Fruit fly (Drosophila melanogaster) whole organism, embryonic: Measurements from ENCODE around the gene Syx13.

ENCODE experiments used
- Abd-B ChIP-seq: fragments of 200-800 bp; sonication (Bioruptor generic); optimal IDR thresholded peaks from 2 replicates; lab custom pipeline; 2018; ENCODE audit warnings: missing biosample characterization, mild to moderate bottlenecking, missing genetic modification characterization, moderate library complexity
- Bteb2 ChIP-seq: fragments of 200-800 bp; sonication (Bioruptor generic); optimal IDR thresholded peaks from 2 replicates; lab custom pipeline; 2016; ENCODE audit warnings: missing biosample characterization, missing genetic modification characterization
- CG1024 ChIP-seq: fragments of 200-800 bp; sonication (Bioruptor generic); IDR thresholded peaks from 2 replicates; pipeline ENCODE4 v1.3.6; 2022; ENCODE audit warnings: missing biosample characterization, missing genetic modification characterization
- CG10979 ChIP-seq: fragments of 200-800 bp; sonication (Bioruptor generic); optimal IDR thresholded peaks from 2 replicates; lab custom pipeline; 2018; ENCODE audit warnings: missing biosample characterization, mild to moderate bottlenecking, missing genetic modification characterization, moderate library complexity
- CG11093 ChIP-seq: fragments of 200-800 bp; sonication (Bioruptor generic); IDR thresholded peaks from 3 replicates; pipeline ENCODE4 v1.3.6; 2022; ENCODE audit warnings: missing biosample characterization, missing genetic modification characterization
- CG11560 ChIP-seq: fragments of 200-800 bp; sonication (Bioruptor generic); IDR thresholded peaks from 3 replicates; pipeline ENCODE4 v1.3.6; 2022; ENCODE audit warnings: missing biosample characterization, missing genetic modification characterization
- CG11696 ChIP-seq: fragments of 200-800 bp; sonication (Bioruptor generic); IDR thresholded peaks from 2 replicates; pipeline ENCODE4 v1.3.6; 2022; ENCODE audit warnings: missing biosample characterization, missing genetic modification characterization
- CG14667 ChIP-seq: fragments of 200-800 bp; sonication (Bioruptor generic); IDR thresholded peaks from 2 replicates; pipeline ENCODE4 v1.3.6; 2022; ENCODE audit warnings: missing biosample characterization, missing genetic modification characterization
- CG14965 ChIP-seq: fragments of 200-800 bp; sonication (Bioruptor generic); optimal IDR thresholded peaks from 2 replicates; lab custom pipeline; 2016; ENCODE audit warnings: missing biosample characterization, missing genetic modification characterization, borderline replicate concordance
- CG15479 ChIP-seq: fragments of 200-800 bp; sonication (Bioruptor generic); optimal IDR thresholded peaks from 3 replicates; lab custom pipeline; 2019; ENCODE audit warnings: missing biosample characterization, mild to moderate bottlenecking, missing genetic modification characterization, moderate library complexity
- CG17385 ChIP-seq: fragments of 200-800 bp; sonication (Bioruptor generic); optimal IDR thresholded peaks from 3 replicates; lab custom pipeline; 2018; ENCODE audit warnings: missing biosample characterization, mild to moderate bottlenecking, missing genetic modification characterization
- CG17802 ChIP-seq: fragments of 200-800 bp; sonication (Bioruptor generic); optimal IDR thresholded peaks from 2 replicates; lab custom pipeline; 2018; ENCODE audit warnings: missing biosample characterization, mild to moderate bottlenecking, missing genetic modification characterization, moderate library complexity
- CG30020 ChIP-seq: fragments of 200-800 bp; optimal IDR thresholded peaks from 2 replicates; lab custom pipeline; 2019; ENCODE audit warnings: missing biosample characterization, mild to moderate bottlenecking, missing genetic modification characterization, moderate library complexity
- CG3163 ChIP-seq: fragments of 200-800 bp; sonication (Bioruptor generic); optimal IDR thresholded peaks from 3 replicates; lab custom pipeline; 2016; ENCODE audit warnings: missing biosample characterization, missing genetic modification characterization
- CG34224 ChIP-seq: fragments of 200-800 bp; sonication (Bioruptor generic); IDR thresholded peaks from 3 replicates; pipeline ENCODE4 v1.3.6; 2022; ENCODE audit warnings: missing biosample characterization, missing genetic modification characterization; ENCODE audit not compliant: partially characterized antibody
- CG34376 ChIP-seq: fragments of 200-800 bp; sonication (Bioruptor generic); optimal IDR thresholded peaks from 2 replicates; lab custom pipeline; 2018; ENCODE audit warnings: missing biosample characterization, mild to moderate bottlenecking, missing genetic modification characterization
- CG4282 ChIP-seq: fragments of 200-800 bp; sonication (Bioruptor generic); optimal IDR thresholded peaks from 2 replicates; lab custom pipeline; 2016; ENCODE audit warnings: missing biosample characterization, missing genetic modification characterization
- CG7556 ChIP-seq: fragments of 200-800 bp; sonication (Bioruptor generic); optimal IDR thresholded peaks from 2 replicates; lab custom pipeline; 2017; ENCODE audit warnings: missing biosample characterization, mild to moderate bottlenecking, missing genetic modification characterization
- CG7839 ChIP-seq: fragments of 200-800 bp; sonication (Bioruptor generic); optimal IDR thresholded peaks from 3 replicates; lab custom pipeline; 2018; ENCODE audit warnings: missing biosample characterization, mild to moderate bottlenecking, missing genetic modification characterization, moderate library complexity
- CG8944 ChIP-seq: fragments of 200-800 bp; sonication (Bioruptor generic); optimal IDR thresholded peaks from 3 replicates; lab custom pipeline; 2016; ENCODE audit warnings: missing biosample characterization, missing genetic modification characterization
- CG9437 ChIP-seq: fragments of 200-800 bp; sonication (Bioruptor generic); optimal IDR thresholded peaks from 2 replicates; lab custom pipeline; 2018; ENCODE audit warnings: missing biosample characterization, mild to moderate bottlenecking, missing genetic modification characterization
- CG9727 ChIP-seq: fragments of 200-800 bp; sonication (Bioruptor generic); optimal IDR thresholded peaks from 3 replicates; lab custom pipeline; 2017; ENCODE audit warnings: missing biosample characterization, mild to moderate bottlenecking, missing genetic modification characterization
- Dip2 ChIP-seq: fragments of 200-800 bp; sonication (Bioruptor generic); IDR thresholded peaks from 2 replicates; pipeline ENCODE4 v1.3.6; 2022; ENCODE audit warnings: missing biosample characterization, missing genetic modification characterization
- Fer2 ChIP-seq: fragments of 200-800 bp; sonication (Bioruptor generic); optimal IDR thresholded peaks from 2 replicates; lab custom pipeline; 2018; ENCODE audit warnings: missing biosample characterization, mild to moderate bottlenecking, missing genetic modification characterization, moderate library complexity
- H2.0 ChIP-seq: fragments of 200-800 bp; sonication (Bioruptor generic); IDR thresholded peaks from 2 replicates; pipeline ENCODE4 v1.3.6; 2022; ENCODE audit warnings: missing biosample characterization, missing genetic modification characterization
- HHEX ChIP-seq: fragments of 200-800 bp; sonication (Bioruptor generic); optimal IDR thresholded peaks from 3 replicates; lab custom pipeline; 2017; ENCODE audit warnings: missing biosample characterization, mild to moderate bottlenecking, missing genetic modification characterization, missing genetic modification reagents
- HLH3B ChIP-seq: fragments of 200-800 bp; sonication (Bioruptor generic); IDR thresholded peaks from 2 replicates; pipeline ENCODE4 v1.3.6; 2022; ENCODE audit warnings: missing biosample characterization, missing genetic modification characterization
- Hand ChIP-seq: fragments of 200-800 bp; sonication (Bioruptor generic); optimal IDR thresholded peaks from 2 replicates; lab custom pipeline; 2017; ENCODE audit warnings: mild to moderate bottlenecking, missing biosample characterization, missing genetic modification reagents, missing genetic modification characterization
- Lpt ChIP-seq: fragments of >200 bp; optimal IDR thresholded peaks from 2 replicates; lab custom pipeline; 2018; ENCODE audit warnings: missing biosample characterization, missing genetic modification characterization
- NC2β ChIP-seq: fragments of 200-800 bp; sonication (Bioruptor generic); optimal IDR thresholded peaks from 2 replicates; lab custom pipeline; 2016; ENCODE audit warnings: missing biosample characterization, missing genetic modification characterization
- Ptx1 ChIP-seq: fragments of 200-800 bp; sonication (Bioruptor generic); IDR thresholded peaks from 2 replicates; pipeline ENCODE4 v1.3.6; 2022; ENCODE audit warnings: missing biosample characterization, missing genetic modification characterization
- ara ChIP-seq: fragments of 200-800 bp; sonication (Bioruptor generic); IDR thresholded peaks from 2 replicates; pipeline ENCODE4 v1.3.6; 2022; ENCODE audit warnings: missing biosample characterization, missing genetic modification characterization
- br ChIP-seq: fragments of >200 bp; optimal IDR thresholded peaks from 2 replicates; lab custom pipeline; 2017
- cwo ChIP-seq: fragments of 200-800 bp; sonication (Bioruptor generic); optimal IDR thresholded peaks from 3 replicates; lab custom pipeline; 2017; ENCODE audit warnings: missing biosample characterization, missing genetic modification characterization, mild to moderate bottlenecking, moderate library complexity, missing genetic modification reagents
- dan ChIP-seq: fragments of 200-800 bp; sonication (Bioruptor generic); IDR thresholded peaks from 2 replicates; pipeline ENCODE4 v1.3.6; 2022; ENCODE audit warnings: missing biosample characterization, missing genetic modification characterization
- ftz-f1 ChIP-seq: fragments of 200-800 bp; sonication (Bioruptor generic); optimal IDR thresholded peaks from 2 replicates; lab custom pipeline; 2016; ENCODE audit warnings: missing biosample characterization, missing genetic modification characterization
- gce ChIP-seq: fragments of 200-800 bp; sonication (Bioruptor generic); IDR thresholded peaks from 3 replicates; pipeline ENCODE4 v1.3.6; 2022; ENCODE audit warnings: missing biosample characterization, missing genetic modification characterization
- gro ChIP-seq: fragments of 200-800 bp; sonication (Bioruptor generic); optimal IDR thresholded peaks from 2 replicates; lab custom pipeline; 2016; ENCODE audit warnings: missing biosample characterization, missing genetic modification characterization
- insv ChIP-seq, 2 experiments: fragments of 200-800 bp; sonication (Bioruptor generic); optimal IDR thresholded peaks; 3 replicates each; lab custom pipeline; 2016 to 2018; ENCODE audit warnings: missing biosample characterization in 2 of 2, missing genetic modification characterization in 2 of 2
- kay ChIP-seq: fragments of 200-800 bp; sonication (Bioruptor generic); optimal IDR thresholded peaks from 2 replicates; lab custom pipeline; 2016; ENCODE audit warnings: missing biosample characterization, missing genetic modification characterization
- lilli ChIP-seq: fragments of 200-800 bp; sonication (Bioruptor generic); optimal IDR thresholded peaks from 3 replicates; lab custom pipeline; 2016; ENCODE audit warnings: missing biosample characterization, missing genetic modification characterization
- mirr ChIP-seq: fragments of 200-800 bp; sonication (Bioruptor generic); optimal IDR thresholded peaks from 3 replicates; lab custom pipeline; 2018; ENCODE audit warnings: missing biosample characterization, mild to moderate bottlenecking, missing genetic modification characterization
- pb ChIP-seq: fragments of 200-800 bp; sonication (Bioruptor generic); optimal IDR thresholded peaks from 3 replicates; lab custom pipeline; 2016; ENCODE audit warnings: missing biosample characterization, missing genetic modification characterization
- pho ChIP-seq: fragments of 200-800 bp; sonication (Bioruptor generic); optimal IDR thresholded peaks from 2 replicates; lab custom pipeline; 2016; ENCODE audit warnings: missing biosample characterization, missing genetic modification characterization
- pita ChIP-seq: fragments of 200-800 bp; sonication (Bioruptor generic); optimal IDR thresholded peaks from 2 replicates; lab custom pipeline; 2017; ENCODE audit warnings: missing biosample characterization, mild to moderate bottlenecking, missing genetic modification characterization
- prd ChIP-seq, 3 experiments: fragments of >200 bp in 2 of 3; fragments of 200-800 bp in 1 of 3; sonication (Bioruptor generic) in 1 of 3; optimal IDR thresholded peaks in 2 of 3; IDR thresholded peaks in 1 of 3; 2 replicates in 2 of 3; 3 replicates in 1 of 3; pipeline versions ENCODE4 v1.3.6 to Lab custom; 2017 to 2022; ENCODE audit warnings: missing biosample characterization in 1 of 3, missing genetic modification characterization in 1 of 3
- psq ChIP-seq: fragments of 200-800 bp; sonication (Bioruptor generic); optimal IDR thresholded peaks from 2 replicates; lab custom pipeline; 2017; ENCODE audit warnings: missing biosample characterization, missing genetic modification characterization
- unc-4 ChIP-seq: fragments of 200-800 bp; sonication (Bioruptor generic); IDR thresholded peaks from 2 replicates; pipeline ENCODE4 v1.3.6; 2022; ENCODE audit warnings: missing biosample characterization, missing genetic modification characterization; ENCODE audit not compliant: partially characterized antibody
- wor ChIP-seq: fragments of 200-800 bp; sonication (Bioruptor generic); IDR thresholded peaks from 2 replicates; pipeline ENCODE4 v1.3.6; 2022; ENCODE audit warnings: missing biosample characterization, missing genetic modification characterization
- zfh1 ChIP-seq: fragments of 200-800 bp; sonication (Bioruptor generic); IDR thresholded peaks from 3 replicates; pipeline ENCODE4 v1.3.6; 2022; ENCODE audit warnings: missing biosample characterization, missing genetic modification characterization

The Syx13 gene

dm6 chr3L:13015823-13016465, 28.3 kb upstream of the Syx13 start, which contains the start of gene CG11267 (continued):
- TF ChIP-seq CG9437 (GFP tag; lab: Kevin White, UChicago) (peak; percentile 18), mirr (peak; percentile 90), CG10979 (tag; lab: Kevin White, UChicago) (peak; percentile 81), HLH3B (GFP tag; lab: Robert Waterston, UW) (peak; percentile 89), Ptx1 (GFP tag; lab: Robert Waterston, UW) (peak; percentile 86), pho (GFP tag; lab: Kevin White, UChicago) (peak; percentile 59), CG11093 (GFP tag; lab: Robert Waterston, UW) (peak; percentile 65; the same call in 1 of the 3 replicates), Bteb2 (GFP tag; lab: Kevin White, UChicago) (peak; percentile 70), CG7839 (tag; lab: Kevin White, UChicago) (peak; percentile 93), wor (GFP tag; lab: Robert Waterston, UW) (peak; percentile 51; the same call in 1 of the 2 replicates), HHEX (peak; percentile 87), CG3163 (peak; percentile 12), pita (GFP tag; lab: Kevin White, UChicago) (no peak), gce (peak; percentile 83; the same call in 2 of the 3 replicates), Fer2 (peak; percentile 88), CG8944 (peak; percentile 75), Hand (peak; percentile 55), CG1024 (peak; percentile 91), CG11696 (GFP tag; lab: Robert Waterston, UW) (peak; percentile 87), Abd-B (GFP tag; lab: Kevin White, UChicago) (peak; percentile 83), CG4282 (GFP tag; lab: Kevin White, UChicago) (peak; percentile 60), NC2β (GFP tag; lab: Kevin White, UChicago) (peak; percentile 30), pb (peak; percentile 58), ara (GFP tag; lab: Robert Waterston, UW) (peak; percentile 83), H2.0 (peak; percentile 90), lilli (peak; percentile 85), unc-4 (GFP tag; lab: Robert Waterston, UW) (no peak), CG34376 (GFP tag; lab: Kevin White, UChicago) (peak; percentile 71), CG9727 (GFP tag; lab: Kevin White, UChicago) (peak; percentile 82), Dip2 (GFP tag; lab: Robert Waterston, UW) (peak; percentile 29; the same call in 1 of the 2 replicates), insv (GFP tag; optimal IDR thresholded peaks at IDR 0.05; lab: Kevin White, UChicago) (no peak), CG17385 (GFP tag; lab: Kevin White, UChicago) (peak; percentile 72), CG11560 (tag; lab: Robert Waterston, UW) (no peak; the same call in 2 of the 3 replicates), ftz-f1 (GFP tag; lab: Kevin White, UChicago) (no peak), CG30020 (tag; lab: Kevin White, UChicago) (peak; percentile 71), psq (peak; percentile 1), kay (GFP tag; lab: Kevin White, UChicago) (no peak), CG7556 (peak; percentile 76), CG15479 (GFP tag; lab: Kevin White, UChicago) (no peak), dan (GFP tag; lab: Robert Waterston, UW) (no peak), gro (GFP tag; lab: Kevin White, UChicago) (peak; percentile 67), zfh1 (GFP tag; lab: Robert Waterston, UW) (peak; percentile 92), CG14667 (GFP tag; lab: Robert Waterston, UW) (peak; percentile 79), cwo (peak; percentile 84), CG34224 (GFP tag; lab: Robert Waterston, UW) (peak; percentile 37; the same call in 2 of the 3 replicates), br (lab: Kevin White, UChicago) (no peak), CG17802 (tag; lab: Kevin White, UChicago) (peak; percentile 74), prd (optimal IDR thresholded peaks at IDR 0.05; lab: Kevin White, UChicago) (no peak), prd (GFP tag; IDR thresholded peaks at IDR 0.05; lab: Robert Waterston, UW) (peak; percentile 88), Lpt (GFP tag; lab: Kevin White, UChicago) (no peak), CG14965 (GFP tag; lab: Kevin White, UChicago) (no peak)
